In the genomic region with DNA sequence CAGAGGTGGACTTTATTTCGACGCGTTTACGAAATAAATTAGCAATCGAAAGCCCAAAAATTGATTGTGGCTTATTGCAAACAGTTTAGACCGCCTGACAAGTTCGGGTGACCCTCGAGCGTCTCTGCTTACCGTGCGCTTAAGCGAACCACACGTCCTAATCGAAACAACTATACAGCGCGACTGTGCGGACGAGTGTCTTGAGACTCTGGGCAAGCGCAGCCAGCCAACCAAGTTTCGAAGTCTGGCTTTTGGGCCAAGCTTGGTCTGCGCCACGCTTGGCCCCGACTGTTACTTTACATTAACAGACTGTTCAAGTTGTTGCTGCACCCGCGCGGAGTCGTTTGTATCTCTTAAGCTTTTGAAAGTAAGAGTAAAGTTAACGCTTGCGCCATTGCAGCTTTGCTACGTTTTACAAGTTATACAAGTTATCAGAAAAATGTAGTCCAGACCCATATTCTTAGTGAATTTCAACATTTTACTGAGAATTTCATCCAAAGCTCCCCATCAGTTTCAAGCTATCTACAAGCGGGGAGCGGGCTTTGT, we compare ENCODE assay signal across 3 fruit fly cellular contexts.
TF ChIP-seq lines count a peak whose summit lies in the region.

No protein-coding gene starts in this region.

- no peak for TF ChIP-seq CTCF in whole organism, embryonic (GFP tag; optimal IDR thresholded peaks at IDR 0.05; lab: Kevin White, UChicago)

TF ChIP-seq in whole organism, embryonic, 481 proteins besides CTCF, POLR2A, EP300 and RAD21:
- TF ChIP-seq bbx (GFP tag; IDR thresholded peaks at IDR 0.05; lab: Robert Waterston, UW; ENCODE audit: partially characterized antibody) (peak; percentile 57; the same call in 1 of the 2 replicates), chm (GFP tag; IDR thresholded peaks at IDR 0.05; lab: Robert Waterston, UW) (peak; percentile 14; the same call in 1 of the 2 replicates), Drgx (GFP tag; IDR thresholded peaks at IDR 0.05; lab: Robert Waterston, UW) (0 out of 2 replicates have a peak, but pooled peaks have one; percentile 19), Pdp1 (GFP tag; optimal IDR thresholded peaks at IDR 0.05; lab: Kevin White, UChicago) (peak in 1 of 2 experiments; percentile 16), Blimp-1 (GFP tag; optimal IDR thresholded peaks at IDR 0.05; lab: Kevin White, UChicago) (peak; percentile 88), Jarid2 (GFP tag; optimal IDR thresholded peaks at IDR 0.05; lab: Kevin White, UChicago) (peak; percentile 3), Nf-YB (GFP tag; optimal IDR thresholded peaks at IDR 0.05; lab: Kevin White, UChicago) (no peak), nom (GFP tag; optimal IDR thresholded peaks at IDR 0.05; lab: Kevin White, UChicago) (peak; percentile 7), CG5180 (GFP tag; optimal IDR thresholded peaks at IDR 0.05; lab: Kevin White, UChicago) (peak; percentile 10), Med (GFP tag; lab: Kevin White, UChicago) (peak; percentile 63), kni (GFP tag; optimal IDR thresholded peaks at IDR 0.05; lab: Kevin White, UChicago) (peak; percentile 8), row (GFP tag; IDR thresholded peaks at IDR 0.05; lab: Robert Waterston, UW) (no peak), CG10979 (tag; optimal IDR thresholded peaks at IDR 0.05; lab: Kevin White, UChicago) (no peak), CG3163 (GFP tag; optimal IDR thresholded peaks at IDR 0.05; lab: Kevin White, UChicago) (peak; percentile 38), chinmo (GFP tag; IDR thresholded peaks at IDR 0.05; lab: Robert Waterston, UW; ENCODE audit: partially characterized antibody) (peak; percentile 73; the same call in 1 of the 4 replicates), sqz (GFP tag; optimal IDR thresholded peaks at IDR 0.05; lab: Kevin White, UChicago) (peak; percentile 14), ci (GFP tag; IDR thresholded peaks at IDR 0.05; lab: Robert Waterston, UW) (peak; percentile 52; the same call in 2 of the 3 replicates), ftz-f1 (GFP tag; optimal IDR thresholded peaks at IDR 0.05; lab: Kevin White, UChicago) (peak; percentile 24), pb (GFP tag; optimal IDR thresholded peaks at IDR 0.05; lab: Kevin White, UChicago) (no peak)

TF ChIP-seq in whole organism, prepupa, 60 proteins besides CTCF, POLR2A, EP300 and RAD21:
- TF ChIP-seq Blimp-1 (GFP tag; optimal IDR thresholded peaks at IDR 0.05; lab: Kevin White, UChicago) (peak; percentile 63), CG8119 (GFP tag; IDR thresholded peaks at IDR 0.05; lab: Robert Waterston, UW) (peak; percentile 25; the same call in 1 of the 3 replicates), dsx (GFP tag; optimal IDR thresholded peaks at IDR 0.05; lab: Kevin White, UChicago; ENCODE audit: poor library complexity, severe bottlenecking) (peak; percentile 34), eg (GFP tag; IDR thresholded peaks at IDR 0.05; lab: Robert Waterston, UW) (peak; percentile 35; the same call in 1 of the 3 replicates), net (GFP tag; optimal IDR thresholded peaks at IDR 0.05; lab: Kevin White, UChicago) (peak; percentile 54), ss (GFP tag; optimal IDR thresholded peaks at IDR 0.05; lab: Kevin White, UChicago) (peak in 1 of 2 experiments; percentile 2), CG15336 (GFP tag; IDR thresholded peaks at IDR 0.05; lab: Robert Waterston, UW) (peak; percentile 14; the same call in 1 of the 2 replicates), CG9139 (GFP tag; optimal IDR thresholded peaks at IDR 0.05; lab: Kevin White, UChicago) (no peak), CG10669 (GFP tag; optimal IDR thresholded peaks at IDR 0.05; lab: Kevin White, UChicago) (no peak)

TF ChIP-seq in whole organism, pupa, 21 proteins besides CTCF, POLR2A, EP300 and RAD21:
- TF ChIP-seq rn (GFP tag; IDR thresholded peaks at IDR 0.05; lab: Robert Waterston, UW) (no peak), CG17806 (tag; optimal IDR thresholded peaks at IDR 0.05; lab: Kevin White, UChicago) (no peak), Pif1A (GFP tag; optimal IDR thresholded peaks at IDR 0.05; lab: Kevin White, UChicago) (no peak), CG34367 (tag; optimal IDR thresholded peaks at IDR 0.05; lab: Kevin White, UChicago) (no peak), Snoo (tag; optimal IDR thresholded peaks at IDR 0.05; lab: Kevin White, UChicago) (no peak), CG32121 (GFP tag; IDR thresholded peaks at IDR 0.05; lab: Robert Waterston, UW) (no peak; the same call in 1 of the 2 replicates), Pif1B (GFP tag; optimal IDR thresholded peaks at IDR 0.05; lab: Kevin White, UChicago) (no peak), CG4496 (GFP tag; IDR thresholded peaks at IDR 0.05; lab: Robert Waterston, UW) (peak; percentile 33; the same call in 1 of the 3 replicates), D1 (tag; optimal IDR thresholded peaks at IDR 0.05; lab: Kevin White, UChicago) (no peak), CG13204 (GFP tag; optimal IDR thresholded peaks at IDR 0.05; lab: Kevin White, UChicago) (no peak), Ets98B (GFP tag; IDR thresholded peaks at IDR 0.05; lab: Robert Waterston, UW) (peak; percentile 23; the same call in 1 of the 2 replicates)
TF ChIP-seq in whole organism, pupa: peak in this region for 2.
